Worm (Caenorhabditis elegans) whole organism, mixed stage, embryonic: ENCODE results near the gene C50H2.4.
A peak's percentile ranks its signal among the peaks of the same experiment; 100 is the strongest.

Source experiments
- M03D4.4 ChIP-seq: sonication (generic microtip); optimal IDR thresholded peaks from 2 replicates; lab custom pipeline; 2017; ENCODE audit warnings: mild to moderate bottlenecking, missing genetic modification characterization, missing compliant biosample characterization
- blmp-1 ChIP-seq: fragments of 150-350 bp; optimal IDR thresholded peaks from 2 replicates; lab custom pipeline; 2014; ENCODE audit warnings: missing biosample characterization, missing genetic modification characterization
- ceh-39 ChIP-seq: fragments of 150-350 bp; optimal IDR thresholded peaks from 2 replicates; lab custom pipeline; 2014; ENCODE audit warnings: missing biosample characterization, missing genetic modification characterization
- cnd-1 ChIP-seq: fragments of 200-800 bp; sonication (Bioruptor generic); optimal IDR thresholded peaks from 2 replicates; lab custom pipeline; 2018; ENCODE audit warnings: mild to moderate bottlenecking, missing genetic modification characterization, missing compliant biosample characterization
- elt-1 ChIP-seq: sonication (generic microtip); optimal IDR thresholded peaks from 2 replicates; lab custom pipeline; 2017; ENCODE audit warnings: missing genetic modification characterization, mild to moderate bottlenecking, missing compliant biosample characterization, antibody characterized with exemption, moderate library complexity, borderline replicate concordance; ENCODE audit not compliant: insufficient read depth
- elt-3 ChIP-seq: fragments of 150-350 bp; optimal IDR thresholded peaks from 2 replicates; lab custom pipeline; 2014; ENCODE audit warnings: missing biosample characterization, missing genetic modification characterization
- ham-2 ChIP-seq: fragments of 200-800 bp; sonication (Bioruptor generic); optimal IDR thresholded peaks from 2 replicates; lab custom pipeline; 2018; ENCODE audit warnings: mild to moderate bottlenecking, missing genetic modification characterization, missing compliant biosample characterization
- lin-13 ChIP-seq: fragments of 150-350 bp; optimal IDR thresholded peaks from 2 replicates; lab custom pipeline; 2014; ENCODE audit warnings: missing biosample characterization, missing genetic modification characterization
- lin-32 ChIP-seq: fragments of 200-800 bp; sonication (Bioruptor generic); optimal IDR thresholded peaks from 2 replicates; lab custom pipeline; 2018; ENCODE audit warnings: mild to moderate bottlenecking, missing genetic modification characterization, missing compliant biosample characterization
- mep-1 ChIP-seq: fragments of 150-350 bp; optimal IDR thresholded peaks from 2 replicates; lab custom pipeline; 2017; ENCODE audit warnings: missing biosample characterization, missing genetic modification reagents, missing genetic modification characterization, inconsistent platforms
- mls-2 ChIP-seq: sonication (generic microtip); optimal IDR thresholded peaks from 2 replicates; lab custom pipeline; 2016; ENCODE audit warnings: mild to moderate bottlenecking, missing genetic modification characterization, moderate library complexity, missing compliant biosample characterization
- nhr-12 ChIP-seq: fragments of 150-350 bp; optimal IDR thresholded peaks from 2 replicates; lab custom pipeline; 2014; ENCODE audit warnings: missing biosample characterization, missing genetic modification characterization
- nhr-237 ChIP-seq: fragments of 150-350 bp; optimal IDR thresholded peaks from 2 replicates; lab custom pipeline; 2014; ENCODE audit warnings: missing biosample characterization, missing genetic modification characterization
- nhr-28 ChIP-seq: fragments of 150-350 bp; optimal IDR thresholded peaks from 2 replicates; lab custom pipeline; 2014; ENCODE audit warnings: missing biosample characterization, missing genetic modification characterization
- sptf-1 ChIP-seq: sonication (generic microtip); optimal IDR thresholded peaks from 2 replicates; lab custom pipeline; 2017; ENCODE audit warnings: mild to moderate bottlenecking, missing genetic modification characterization, moderate library complexity, missing compliant biosample characterization
- zip-8 ChIP-seq: fragments of 150-350 bp; optimal IDR thresholded peaks from 2 replicates; lab custom pipeline; 2014; ENCODE audit warnings: missing biosample characterization, missing genetic modification characterization

The C50H2.4 gene

DNA sequence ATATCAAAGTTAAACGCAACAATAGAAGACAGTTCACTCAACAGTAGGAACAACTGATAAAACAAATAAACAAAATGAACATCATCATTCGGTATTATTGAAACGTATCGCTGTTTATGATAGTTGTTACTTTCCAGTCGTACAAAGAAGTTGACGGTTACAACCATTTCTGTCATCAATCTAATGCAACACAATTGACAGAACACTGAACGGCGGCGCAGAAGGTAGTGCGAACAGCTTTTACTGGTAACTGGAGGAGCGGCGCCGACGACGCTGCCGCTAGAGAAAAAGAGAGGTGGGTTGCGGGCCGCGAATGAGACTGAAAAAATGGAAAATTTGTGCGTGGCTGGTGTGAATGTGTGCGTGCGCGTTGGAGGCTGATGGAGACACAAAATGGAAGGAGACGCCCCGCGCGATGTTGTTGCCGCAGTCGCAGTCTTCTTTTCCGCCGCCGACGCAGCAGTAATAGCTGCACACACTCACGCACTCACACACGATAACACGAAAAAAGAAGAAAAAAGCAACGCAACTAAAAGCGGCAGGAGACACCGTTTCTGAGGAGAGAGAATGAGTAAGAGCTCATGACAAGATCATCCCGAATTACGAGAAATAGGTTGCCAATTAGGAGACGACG, 47.5 kb downstream of the C50H2.4 start:
- TF ChIP-seq nhr-28 (tag; lab: Kevin White, UChicago) (no peak), lin-32 (no peak), sptf-1 (tag; lab: Kevin White, UChicago) (peak; percentile 0)

DNA sequence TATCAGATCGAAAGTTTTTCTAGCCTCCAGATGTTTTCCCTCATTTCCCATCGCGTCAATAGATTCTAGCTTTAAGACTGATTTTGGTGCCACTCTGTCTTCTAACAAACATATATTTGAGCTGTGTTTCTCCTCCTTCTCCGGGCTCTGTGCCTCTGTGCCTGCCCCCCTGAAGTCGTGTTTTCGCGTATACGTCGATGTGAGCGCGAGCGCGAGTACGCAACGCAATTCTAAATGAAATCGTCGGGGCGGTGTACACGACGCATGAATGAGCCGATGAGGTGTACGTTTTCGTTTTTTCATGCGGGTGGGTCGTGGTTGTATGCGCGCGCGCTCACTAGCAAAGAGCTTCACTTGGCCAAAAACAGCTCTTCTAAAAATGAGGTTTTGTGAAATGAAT, 49.1 kb downstream of the C50H2.4 start:
- TF ChIP-seq nhr-237 (tag; lab: Kevin White, UChicago) (no peak), lin-13 (no peak), blmp-1 (tag; lab: Kevin White, UChicago) (no peak), mep-1 (tag; lab: Kevin White, UChicago) (no peak), ham-2 (GFP tag; lab: Kevin White, UChicago) (no peak), elt-1 (no peak), M03D4.4 (tag; lab: Kevin White, UChicago) (no peak), elt-3 (tag; lab: Kevin White, UChicago) (no peak), mls-2 (tag; lab: Kevin White, UChicago) (no peak), cnd-1 (tag; lab: Kevin White, UChicago) (no peak), nhr-28 (tag; lab: Kevin White, UChicago) (no peak), zip-8 (tag; lab: Kevin White, UChicago) (no peak), sptf-1 (tag; lab: Kevin White, UChicago) (no peak), nhr-12 (tag; lab: Kevin White, UChicago) (no peak), ceh-39 (tag; lab: Kevin White, UChicago) (no peak)
